Worm (Caenorhabditis elegans): ENCODE results near the gene srz-56.
A peak's percentile ranks its signal among the peaks of the same experiment; 100 is the strongest.

srz-56 gene

ce11 chrIII:2224478-2224877, 16.1 kb upstream of the srz-56 start, which contains the start of gene fbxa-38:
Gene fbxa-38 (plus strand): TSS chrIII:2224672.
- TF ChIP-seq hmg-4 (GFP tag; optimal IDR thresholded peaks at IDR 0.05) (no peak), ceh-13 (GFP tag; optimal IDR thresholded peaks at IDR 0.05) (no peak), sea-1 (GFP tag; conservative IDR thresholded peaks at IDR 0.05) (no peak), hnd-1 (tag; optimal IDR thresholded peaks at IDR 0.05) (no peak), tbx-11 (GFP tag; IDR thresholded peaks at IDR 0.05) (no peak), ama-1 (optimal IDR thresholded peaks at IDR 0.05) (no peak), aly-1 (tag; optimal IDR thresholded peaks at IDR 0.05) (no peak), tbx-37 (GFP tag; conservative IDR thresholded peaks at IDR 0.05) (no peak), ets-7 (tag; optimal IDR thresholded peaks at IDR 0.05) (no peak), pes-1 (GFP tag; IDR thresholded peaks at IDR 0.05) (no peak)

DNA sequence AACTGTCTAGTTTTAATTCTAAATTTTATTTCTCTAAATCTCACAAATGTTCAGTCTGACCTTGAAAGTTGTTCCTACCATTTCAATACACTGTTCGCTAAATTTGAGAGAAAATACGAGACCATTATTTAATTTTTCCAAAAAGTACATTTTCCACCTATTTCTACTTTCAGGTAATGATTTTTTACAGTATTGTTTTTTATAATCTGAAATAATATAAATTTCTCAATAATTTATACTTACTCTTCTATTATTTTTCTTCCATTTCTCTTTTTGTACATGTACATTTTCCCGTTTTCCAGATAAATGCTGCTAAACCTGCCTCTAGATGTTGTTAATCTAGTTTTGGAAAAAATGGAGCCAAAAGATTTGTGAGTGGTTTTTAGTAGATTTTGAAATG, 13.2 kb upstream of the srz-56 start, which contains the start of gene fbxa-62:
fbxa-62 (plus strand) TSS at position 301 of the 400 bp plus-strand sequence.
- no peak for TF ChIP-seq ama-1 (optimal IDR thresholded peaks at IDR 0.05)
- TF ChIP-seq tbx-11 (GFP tag; IDR thresholded peaks at IDR 0.05) = no peak
- no peak for TF ChIP-seq ets-7 (tag; optimal IDR thresholded peaks at IDR 0.05)
- TF ChIP-seq ceh-13 (GFP tag; optimal IDR thresholded peaks at IDR 0.05) = no peak
- no peak for TF ChIP-seq tbx-37 (GFP tag; conservative IDR thresholded peaks at IDR 0.05)
- no peak for TF ChIP-seq hmbx-1 (tag; optimal IDR thresholded peaks at IDR 0.05)
- no peak for TF ChIP-seq ceh-36 (tag; optimal IDR thresholded peaks at IDR 0.05)
- no peak for TF ChIP-seq F13C5.2 (tag; optimal IDR thresholded peaks at IDR 0.05)
- TF ChIP-seq tra-4 (tag; optimal IDR thresholded peaks at IDR 0.05) = no peak
- TF ChIP-seq sea-1 (GFP tag; conservative IDR thresholded peaks at IDR 0.05) = no peak
- no peak for TF ChIP-seq pes-1 (GFP tag; IDR thresholded peaks at IDR 0.05)
- TF ChIP-seq aly-1 (tag; optimal IDR thresholded peaks at IDR 0.05) = no peak
- TF ChIP-seq hnd-1 (tag; optimal IDR thresholded peaks at IDR 0.05) = no peak
- no peak for TF ChIP-seq scrt-1 (GFP tag; IDR thresholded peaks at IDR 0.05)
- TF ChIP-seq flt-1 (GFP tag; IDR thresholded peaks at IDR 0.05) = no peak
- no peak for TF ChIP-seq B0310.2 (tag; optimal IDR thresholded peaks at IDR 0.05)
- TF ChIP-seq hmg-4 (GFP tag; optimal IDR thresholded peaks at IDR 0.05) = no peak

DNA sequence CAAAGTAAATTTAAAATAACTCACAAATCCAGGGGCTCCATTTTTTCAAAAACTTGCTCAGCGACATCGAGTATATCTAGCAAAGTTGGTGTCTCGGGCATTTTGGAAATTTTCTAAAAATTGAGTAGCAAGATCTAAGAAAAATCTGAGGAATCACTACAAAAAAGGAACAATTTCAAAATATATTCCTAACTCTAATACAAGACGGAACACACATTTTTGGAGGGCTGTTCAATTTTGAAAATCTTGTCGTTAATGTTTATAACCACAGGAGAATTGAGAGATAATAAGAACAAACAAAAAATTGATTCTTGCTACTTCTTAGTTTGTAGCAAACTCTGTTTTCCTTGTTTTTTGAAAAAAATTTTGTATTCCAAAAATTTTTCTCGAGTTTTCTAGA, 8.2 kb upstream of the srz-56 start, which contains the start of gene fbxa-47:
fbxa-47 (minus strand) TSS at position 101 of the 400 bp plus-strand sequence.
- no peak for TF ChIP-seq ceh-36 (tag; optimal IDR thresholded peaks at IDR 0.05)
- no peak for TF ChIP-seq ets-7 (tag; optimal IDR thresholded peaks at IDR 0.05)
- no peak for TF ChIP-seq tra-4 (tag; optimal IDR thresholded peaks at IDR 0.05)
- TF ChIP-seq hmg-4 (GFP tag; optimal IDR thresholded peaks at IDR 0.05) = no peak
- TF ChIP-seq tbx-11 (GFP tag; IDR thresholded peaks at IDR 0.05) = no peak
- TF ChIP-seq B0310.2 (tag; optimal IDR thresholded peaks at IDR 0.05) = no peak
- TF ChIP-seq pes-1 (GFP tag; IDR thresholded peaks at IDR 0.05) = no peak
- TF ChIP-seq hnd-1 (tag; optimal IDR thresholded peaks at IDR 0.05) = no peak

DNA sequence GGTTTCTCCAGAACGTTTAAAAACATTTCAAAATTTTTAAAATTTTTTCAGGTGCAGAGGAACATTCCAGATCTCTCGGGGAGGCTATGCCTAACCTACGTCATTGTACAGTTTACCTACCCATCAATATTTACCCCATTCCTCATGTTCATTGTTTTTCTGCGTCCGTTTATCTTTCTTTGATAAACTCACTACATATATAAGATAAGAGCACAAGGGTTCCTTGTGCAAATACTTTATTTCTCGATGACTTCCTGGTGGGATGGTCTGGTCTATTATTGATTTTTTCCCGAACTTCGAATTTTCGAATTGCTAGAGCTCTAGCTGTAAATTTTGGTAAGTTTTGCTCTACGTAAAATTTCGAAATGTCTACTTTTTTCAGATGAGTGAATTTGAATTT, 7.2 kb upstream of the srz-56 start:
- TF ChIP-seq ceh-13 (GFP tag; optimal IDR thresholded peaks at IDR 0.05) = no peak
- no peak for TF ChIP-seq tra-4 (tag; optimal IDR thresholded peaks at IDR 0.05)
- TF ChIP-seq ceh-36 (tag; optimal IDR thresholded peaks at IDR 0.05) = no peak
- no peak for TF ChIP-seq ets-7 (tag; optimal IDR thresholded peaks at IDR 0.05)
- TF ChIP-seq scrt-1 (GFP tag; IDR thresholded peaks at IDR 0.05) = no peak
- TF ChIP-seq hmg-4 (GFP tag; optimal IDR thresholded peaks at IDR 0.05) = no peak
- TF ChIP-seq aly-1 (tag; optimal IDR thresholded peaks at IDR 0.05) = no peak
- TF ChIP-seq ama-1 (optimal IDR thresholded peaks at IDR 0.05) = no peak
- TF ChIP-seq hmbx-1 (tag; optimal IDR thresholded peaks at IDR 0.05) = no peak
- TF ChIP-seq F13C5.2 (tag; optimal IDR thresholded peaks at IDR 0.05) = no peak

ce11 chrIII:2234192-2234934, 6.2 kb upstream of the srz-56 start, which contains the start of gene C39B5.2:
Gene C39B5.2 (plus strand): TSS chrIII:2234884.
- no peak for TF ChIP-seq tbx-37 (GFP tag; conservative IDR thresholded peaks at IDR 0.05)
- TF ChIP-seq ama-1 (optimal IDR thresholded peaks at IDR 0.05) = no peak
- TF ChIP-seq sea-1 (GFP tag; conservative IDR thresholded peaks at IDR 0.05) = 0 out of 2 replicates have a peak, but pooled peaks have one; percentile 56
- no peak for TF ChIP-seq pes-1 (GFP tag; IDR thresholded peaks at IDR 0.05)
- no peak for TF ChIP-seq hmbx-1 (tag; optimal IDR thresholded peaks at IDR 0.05)
- TF ChIP-seq ceh-36 (tag; optimal IDR thresholded peaks at IDR 0.05) = peak; percentile 14
- TF ChIP-seq hmg-4 (GFP tag; optimal IDR thresholded peaks at IDR 0.05) = no peak
- no peak for TF ChIP-seq B0310.2 (tag; optimal IDR thresholded peaks at IDR 0.05)
- TF ChIP-seq F13C5.2 (tag; optimal IDR thresholded peaks at IDR 0.05) = no peak
- no peak for TF ChIP-seq tbx-11 (GFP tag; IDR thresholded peaks at IDR 0.05)
- TF ChIP-seq scrt-1 (GFP tag; IDR thresholded peaks at IDR 0.05) = no peak
- no peak for TF ChIP-seq tra-4 (tag; optimal IDR thresholded peaks at IDR 0.05)
- TF ChIP-seq ceh-13 (GFP tag; optimal IDR thresholded peaks at IDR 0.05) = no peak
- no peak for TF ChIP-seq aly-1 (tag; optimal IDR thresholded peaks at IDR 0.05)
- no peak for TF ChIP-seq flt-1 (GFP tag; IDR thresholded peaks at IDR 0.05)
- no peak for TF ChIP-seq hnd-1 (tag; optimal IDR thresholded peaks at IDR 0.05)

DNA sequence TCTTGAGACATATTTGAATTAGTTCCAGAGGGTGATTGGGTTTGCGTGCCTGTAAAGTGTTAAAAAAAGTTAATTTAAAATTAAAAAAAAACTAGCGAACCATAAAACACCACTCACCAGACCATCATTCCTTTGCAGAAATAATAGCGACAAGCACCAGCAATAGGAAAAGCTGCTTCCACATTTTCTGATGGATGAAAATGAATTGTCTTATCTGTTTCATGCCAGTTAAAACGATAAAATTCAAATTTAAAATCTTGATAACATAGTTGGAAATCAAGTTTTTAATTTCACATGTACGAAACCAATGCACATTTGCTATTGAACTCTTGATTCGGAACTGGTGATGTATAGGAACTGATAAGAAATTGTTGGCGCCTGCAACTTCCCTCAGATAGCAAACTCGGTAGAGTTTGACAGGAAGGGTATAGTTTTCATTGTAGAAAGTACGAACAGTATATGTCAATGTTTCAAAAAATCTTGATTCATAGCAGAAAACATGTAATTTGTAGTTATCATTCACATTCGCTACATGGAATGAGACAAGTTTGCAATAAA, 905 bp upstream of the srz-56 start, which contains the start of gene C39B5.10:
C39B5.10 (minus strand) TSS at position 51 of the 558 bp plus-strand sequence.
- no peak for TF ChIP-seq ceh-36 (tag; optimal IDR thresholded peaks at IDR 0.05)
- no peak for TF ChIP-seq flt-1 (GFP tag; IDR thresholded peaks at IDR 0.05)
- no peak for TF ChIP-seq ama-1 (optimal IDR thresholded peaks at IDR 0.05)
- TF ChIP-seq hmg-4 (GFP tag; optimal IDR thresholded peaks at IDR 0.05) = no peak

ce11 chrIII:2243617-2244016, 3.0 kb downstream of the srz-56 start:
- TF ChIP-seq tbx-37 (GFP tag; conservative IDR thresholded peaks at IDR 0.05) (no peak), hmg-4 (GFP tag; optimal IDR thresholded peaks at IDR 0.05) (no peak)
